Fruit fly (Drosophila melanogaster): ENCODE results near the gene mh.

Gene mh

dm6 chrX:15475367-15475789 lies at the start of gene mh:
TSS of gene mh (minus strand) at chrX:15475400.
- no peak for TF ChIP-seq CG17806 (tag; optimal IDR thresholded peaks at IDR 0.05)
- TF ChIP-seq CG10348 (GFP tag; IDR thresholded peaks at IDR 0.05) = no peak
- no peak for TF ChIP-seq gl (tag; optimal IDR thresholded peaks at IDR 0.05)
- peak; percentile 20; the same call in 1 of the 2 replicates for TF ChIP-seq CG32121 (GFP tag; IDR thresholded peaks at IDR 0.05)
- TF ChIP-seq CG12605 (GFP tag; IDR thresholded peaks at IDR 0.05) = no peak

- TF ChIP-seq CG8159 (tag; optimal IDR thresholded peaks at IDR 0.05) = peak; percentile 40
- TF ChIP-seq EcR (GFP tag; optimal IDR thresholded peaks at IDR 0.05) = peak; percentile 66
- no peak for TF ChIP-seq CG17806 (tag; optimal IDR thresholded peaks at IDR 0.05)
- TF ChIP-seq CG12605 (GFP tag; IDR thresholded peaks at IDR 0.05) = no peak
These were observed 47.4 kb upstream of the mh start for dm6 chrX:15522426-15523153.

dm6 chrX:15511399-15511798 lies 36.2 kb upstream of the mh start:
- TF ChIP-seq CG15710 (tag; optimal IDR thresholded peaks at IDR 0.05) (no peak), CG32121 (GFP tag; IDR thresholded peaks at IDR 0.05) (0 out of 2 replicates have a peak, but pooled peaks have one; percentile 20), CG4496 (GFP tag; IDR thresholded peaks at IDR 0.05) (peak; percentile 22; the same call in 1 of the 3 replicates)

dm6 chrX:15502864-15503263 lies 27.7 kb upstream of the mh start:
- TF ChIP-seq CG8301 (tag; optimal IDR thresholded peaks at IDR 0.05) (no peak), Pif1B (GFP tag; optimal IDR thresholded peaks at IDR 0.05) (no peak), D1 (tag; optimal IDR thresholded peaks at IDR 0.05) (no peak), CG8159 (tag; optimal IDR thresholded peaks at IDR 0.05) (no peak), CG34367 (tag; optimal IDR thresholded peaks at IDR 0.05) (no peak), EcR (GFP tag; optimal IDR thresholded peaks at IDR 0.05) (no peak), fd96Ca (GFP tag; IDR thresholded peaks at IDR 0.05) (no peak), rn (GFP tag; IDR thresholded peaks at IDR 0.05) (no peak), CG10348 (GFP tag; IDR thresholded peaks at IDR 0.05) (no peak), gl (tag; optimal IDR thresholded peaks at IDR 0.05) (no peak), CG17806 (tag; optimal IDR thresholded peaks at IDR 0.05) (no peak), CG9948 (tag; optimal IDR thresholded peaks at IDR 0.05) (no peak), Snoo (tag; optimal IDR thresholded peaks at IDR 0.05) (no peak), CG32121 (GFP tag; IDR thresholded peaks at IDR 0.05) (no peak)

dm6 chrX:15501706-15502267 lies 26.6 kb upstream of the mh start:
- TF ChIP-seq D1 (tag; optimal IDR thresholded peaks at IDR 0.05) = no peak
- no peak for TF ChIP-seq CG32121 (GFP tag; IDR thresholded peaks at IDR 0.05)
- TF ChIP-seq CG12605 (GFP tag; IDR thresholded peaks at IDR 0.05) = no peak
- no peak for TF ChIP-seq CG15710 (tag; optimal IDR thresholded peaks at IDR 0.05)
- no peak for TF ChIP-seq CG13204 (GFP tag; optimal IDR thresholded peaks at IDR 0.05)
- no peak for TF ChIP-seq fd96Ca (GFP tag; IDR thresholded peaks at IDR 0.05)
- no peak for TF ChIP-seq CG10348 (GFP tag; IDR thresholded peaks at IDR 0.05)
- no peak for TF ChIP-seq CG8301 (tag; optimal IDR thresholded peaks at IDR 0.05)
- TF ChIP-seq Ets98B (GFP tag; IDR thresholded peaks at IDR 0.05) = no peak
- no peak for TF ChIP-seq CG17806 (tag; optimal IDR thresholded peaks at IDR 0.05)
- no peak for TF ChIP-seq EcR (GFP tag; optimal IDR thresholded peaks at IDR 0.05)
- TF ChIP-seq rn (GFP tag; IDR thresholded peaks at IDR 0.05) = no peak
- TF ChIP-seq CG14655 (GFP tag; optimal IDR thresholded peaks at IDR 0.05) = no peak
- TF ChIP-seq Pif1A (GFP tag; optimal IDR thresholded peaks at IDR 0.05) = no peak
- no peak for TF ChIP-seq Snoo (tag; optimal IDR thresholded peaks at IDR 0.05)
- TF ChIP-seq CG8159 (tag; optimal IDR thresholded peaks at IDR 0.05) = no peak
- no peak for TF ChIP-seq CG4496 (GFP tag; IDR thresholded peaks at IDR 0.05)
- TF ChIP-seq CG9948 (tag; optimal IDR thresholded peaks at IDR 0.05) = no peak
- no peak for TF ChIP-seq gl (tag; optimal IDR thresholded peaks at IDR 0.05)
- no peak for TF ChIP-seq CG34367 (tag; optimal IDR thresholded peaks at IDR 0.05)

dm6 chrX:15499996-15500904 lies 25.1 kb upstream of the mh start:
- TF ChIP-seq Ets98B (GFP tag; IDR thresholded peaks at IDR 0.05) (no peak), Pif1A (GFP tag; optimal IDR thresholded peaks at IDR 0.05) (no peak), CG12605 (GFP tag; IDR thresholded peaks at IDR 0.05) (no peak), CG13204 (GFP tag; optimal IDR thresholded peaks at IDR 0.05) (no peak), fd96Ca (GFP tag; IDR thresholded peaks at IDR 0.05) (no peak), CG15710 (tag; optimal IDR thresholded peaks at IDR 0.05) (no peak), Snoo (tag; optimal IDR thresholded peaks at IDR 0.05) (no peak), D1 (tag; optimal IDR thresholded peaks at IDR 0.05) (no peak), CG14655 (GFP tag; optimal IDR thresholded peaks at IDR 0.05) (no peak), CG17806 (tag; optimal IDR thresholded peaks at IDR 0.05) (no peak), CG9948 (tag; optimal IDR thresholded peaks at IDR 0.05) (no peak), CG34367 (tag; optimal IDR thresholded peaks at IDR 0.05) (no peak)

All from whole organism, pupa.